Worm (Caenorhabditis elegans) whole organism, L3 larva: ENCODE results near the gene T01B6.1.
A peak's percentile ranks its signal among the peaks of the same experiment; 100 is the strongest.

ENCODE experiments used
- ZK546.5 ChIP-seq: sonication (generic microtip); optimal IDR thresholded peaks from 2 replicates; lab custom pipeline; 2017; ENCODE audit warnings: missing biosample characterization, missing genetic modification characterization
- ama-1 ChIP-seq: fragments of 150-350 bp; optimal IDR thresholded peaks from 2 replicates; lab custom pipeline; 2018
- ceh-16 ChIP-seq: sonication (generic microtip); optimal IDR thresholded peaks from 2 replicates; lab custom pipeline; 2017; ENCODE audit warnings: missing biosample characterization, missing genetic modification characterization
- daf-12 ChIP-seq: fragments of 150-350 bp; optimal IDR thresholded peaks from 2 replicates; lab custom pipeline; 2014; ENCODE audit warnings: missing biosample characterization, missing genetic modification reagents, missing genetic modification characterization
- egl-5 ChIP-seq: fragments of 150-350 bp; optimal IDR thresholded peaks from 2 replicates; lab custom pipeline; 2017; ENCODE audit warnings: missing biosample characterization, missing genetic modification reagents, missing genetic modification characterization, inconsistent platforms
- elt-2 ChIP-seq: sonication (generic microtip); optimal IDR thresholded peaks from 2 replicates; lab custom pipeline; 2016; ENCODE audit warnings: missing genetic modification reagents, mild to moderate bottlenecking, missing genetic modification characterization, missing compliant biosample characterization
- fos-1 ChIP-seq: fragments of 150-350 bp; optimal IDR thresholded peaks from 2 replicates; lab custom pipeline; 2014; ENCODE audit warnings: missing biosample characterization, missing genetic modification characterization
- hmg-11 ChIP-seq: sonication (generic microtip); optimal IDR thresholded peaks from 2 replicates; lab custom pipeline; 2016; ENCODE audit warnings: missing genetic modification characterization, missing compliant biosample characterization
- jun-1 ChIP-seq: fragments of 150-350 bp; optimal IDR thresholded peaks from 2 replicates; lab custom pipeline; 2014; ENCODE audit warnings: missing biosample characterization, missing genetic modification reagents, missing genetic modification characterization
- lin-39 ChIP-seq: fragments of 150-350 bp; optimal IDR thresholded peaks from 2 replicates; lab custom pipeline; 2018; ENCODE audit warnings: missing biosample characterization, missing genetic modification reagents, missing genetic modification characterization
- mdl-1 ChIP-seq: fragments of 150-350 bp; optimal IDR thresholded peaks from 2 replicates; lab custom pipeline; 2014; ENCODE audit warnings: missing biosample characterization, missing genetic modification characterization
- mml-1 ChIP-seq: fragments of 150-350 bp; sonication (generic microtip); optimal IDR thresholded peaks from 3 replicates; lab custom pipeline; 2014; ENCODE audit warnings: missing biosample characterization, missing genetic modification characterization
- nfya-1 ChIP-seq: sonication (generic microtip); optimal IDR thresholded peaks from 2 replicates; lab custom pipeline; 2017; ENCODE audit warnings: missing genetic modification characterization, mild to moderate bottlenecking, missing compliant biosample characterization, antibody characterized with exemption, moderate library complexity; ENCODE audit not compliant: insufficient read depth
- nhr-23 ChIP-seq: fragments of 150-350 bp; optimal IDR thresholded peaks from 2 replicates; lab custom pipeline; 2014; ENCODE audit warnings: missing biosample characterization, missing genetic modification reagents, missing genetic modification characterization
- nhr-25 ChIP-seq: sonication (generic microtip); optimal IDR thresholded peaks from 2 replicates; lab custom pipeline; 2017; ENCODE audit warnings: missing biosample characterization, missing genetic modification characterization
- nhr-28 ChIP-seq: fragments of 150-350 bp; optimal IDR thresholded peaks from 2 replicates; lab custom pipeline; 2014; ENCODE audit warnings: missing biosample characterization, missing genetic modification characterization
- nhr-43 ChIP-seq: sonication (generic microtip); optimal IDR thresholded peaks from 2 replicates; lab custom pipeline; 2016; ENCODE audit warnings: mild to moderate bottlenecking, missing genetic modification characterization, missing compliant biosample characterization; ENCODE audit not compliant: poor library complexity, severe bottlenecking
- nhr-67 ChIP-seq: fragments of 150-350 bp; optimal IDR thresholded peaks from 2 replicates; lab custom pipeline; 2014; ENCODE audit warnings: missing biosample characterization, missing genetic modification characterization
- nhr-76 ChIP-seq: fragments of 150-350 bp; sonication (generic microtip); optimal IDR thresholded peaks from 5 replicates; lab custom pipeline; 2014; ENCODE audit warnings: missing biosample characterization, missing genetic modification characterization
- nhr-77 ChIP-seq: fragments of 150-350 bp; optimal IDR thresholded peaks from 2 replicates; lab custom pipeline; 2014; ENCODE audit warnings: missing biosample characterization, missing genetic modification characterization
- pqm-1 ChIP-seq: fragments of 150-350 bp; optimal IDR thresholded peaks from 2 replicates; lab custom pipeline; 2017; ENCODE audit warnings: missing biosample characterization, missing genetic modification characterization, inconsistent platforms
- sea-2 ChIP-seq: fragments of 150-350 bp; sonication (generic microtip); optimal IDR thresholded peaks from 4 replicates; lab custom pipeline; 2014; ENCODE audit warnings: missing biosample characterization, missing genetic modification reagents, missing genetic modification characterization
- unc-39 ChIP-seq: sonication (generic microtip); optimal IDR thresholded peaks from 4 replicates; lab custom pipeline; 2017; ENCODE audit warnings: missing biosample characterization, missing genetic modification characterization
- ztf-11 ChIP-seq: fragments of 150-350 bp; optimal IDR thresholded peaks from 2 replicates; lab custom pipeline; 2014; ENCODE audit warnings: missing biosample characterization, missing genetic modification characterization

Gene T01B6.1

ce11 chrX:2386922-2387566, 51.6 kb downstream of the T01B6.1 start:
- TF ChIP-seq nhr-77 (no peak), mdl-1 (tag; lab: Kevin White, UChicago) (no peak), ZK546.5 (tag; lab: Kevin White, UChicago) (no peak), sea-2 (GFP tag; lab: Kevin White, UChicago) (no peak), nhr-25 (tag; lab: Kevin White, UChicago) (no peak), nhr-23 (tag; lab: Kevin White, UChicago) (peak; percentile 43), elt-2 (tag; lab: Kevin White, UChicago) (no peak), nhr-43 (peak; percentile 35), pqm-1 (tag; lab: Kevin White, UChicago) (no peak)

- TF ChIP-seq mml-1 (tag; lab: Kevin White, UChicago) (no peak), fos-1 (tag; lab: Kevin White, UChicago) (no peak), jun-1 (tag; lab: Kevin White, UChicago) (no peak), unc-39 (tag; lab: Kevin White, UChicago) (no peak), ceh-16 (no peak), nhr-28 (no peak), egl-5 (no peak), nhr-67 (no peak), hmg-11 (tag; lab: Kevin White, UChicago) (no peak), ztf-11 (tag; lab: Kevin White, UChicago) (no peak), ZK546.5 (tag; lab: Kevin White, UChicago) (no peak), nfya-1 (no peak), daf-12 (no peak), ama-1 (lab: Kevin White, UChicago) (no peak), nhr-76 (tag; lab: Kevin White, UChicago) (no peak), lin-39 (tag; lab: Kevin White, UChicago) (no peak)
Measured at ce11 chrX:2394983-2395382, 59.5 kb downstream of the T01B6.1 start, which contains the start of gene C43H6.6. Gene C43H6.6 (plus strand): TSS chrX:2395283.
